Fruit fly (Drosophila melanogaster): Measurements from ENCODE around the gene CG13678.
A peak's percentile ranks its signal among the peaks of the same experiment; 100 is the strongest.

Gene CG13678

DNA sequence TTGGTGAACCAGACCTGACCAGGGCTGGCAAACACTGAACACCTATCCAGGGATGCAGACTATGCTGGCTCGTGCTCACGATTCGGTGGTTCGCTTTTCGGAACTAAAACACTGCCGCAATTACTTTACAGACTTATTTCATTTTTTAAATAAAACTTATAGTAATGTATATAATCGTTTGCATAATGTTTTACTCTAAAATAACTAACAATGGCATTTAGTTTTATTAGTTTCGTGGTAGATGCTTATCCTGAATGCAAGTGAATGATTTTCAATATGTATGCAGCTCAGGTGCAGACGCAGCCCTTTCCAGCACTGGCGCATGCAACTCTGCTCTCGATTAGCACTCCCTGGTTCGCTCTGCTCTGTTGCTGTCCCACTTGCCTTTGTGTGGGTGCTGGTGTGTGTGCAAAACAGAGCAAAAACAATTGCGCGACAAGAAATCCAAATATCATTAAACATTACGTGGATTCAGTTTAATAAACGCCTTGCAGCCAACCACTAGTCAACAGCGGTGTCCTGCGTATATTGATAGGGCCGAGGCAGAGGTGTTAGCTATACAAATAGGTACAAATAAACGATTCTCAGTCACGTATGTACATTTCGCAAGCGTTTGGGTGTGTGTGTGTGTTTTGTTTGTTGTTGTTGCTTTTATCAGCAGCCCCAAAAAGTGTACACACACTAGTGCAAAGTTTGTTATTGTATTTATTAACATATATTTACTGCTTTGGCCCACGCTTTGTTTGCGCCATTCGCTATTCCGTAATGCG is 35.1 kb upstream of the CG13678 start, which contains the start of the genes ERR and Atg18a (continued):
- TF ChIP-seq cg (GFP tag; optimal IDR thresholded peaks at IDR 0.05) (peak; percentile 98), lilli (GFP tag; optimal IDR thresholded peaks at IDR 0.05) (peak; percentile 92), Hr51 (GFP tag; optimal IDR thresholded peaks at IDR 0.05) (peak; percentile 72 to 79), ERR (GFP tag; optimal IDR thresholded peaks at IDR 0.05) (peak; percentile 83), her (GFP tag; optimal IDR thresholded peaks at IDR 0.05) (peak; percentile 57), tin (GFP tag; optimal IDR thresholded peaks at IDR 0.05) (peak; percentile 82), gt (GFP tag; IDR thresholded peaks at IDR 0.05) (peak; percentile 71), Max (GFP tag; optimal IDR thresholded peaks at IDR 0.05) (peak; percentile 81), CG15514 (GFP tag; optimal IDR thresholded peaks at IDR 0.05) (peak; percentile 99), Bdp1 (GFP tag; optimal IDR thresholded peaks at IDR 0.05) (peak; percentile 76), Myb (GFP tag; optimal IDR thresholded peaks at IDR 0.05) (peak; percentile 51), CG12219 (GFP tag; optimal IDR thresholded peaks at IDR 0.05) (no peak), HmgZ (tag; optimal IDR thresholded peaks at IDR 0.05) (peak; percentile 87), CG8359 (GFP tag; optimal IDR thresholded peaks at IDR 0.05; ENCODE audit: borderline replicate concordance) (no peak), tgo (GFP tag; IDR thresholded peaks at IDR 0.05) (peak; percentile 85), CG12236 (GFP tag; optimal IDR thresholded peaks at IDR 0.05) (peak; percentile 25), CG16815 (GFP tag; optimal IDR thresholded peaks at IDR 0.05) (peak; percentile 92), MBD-R2 (GFP tag; IDR thresholded peaks at IDR 0.05) (peak; percentile 76), CG12104 (GFP tag; optimal IDR thresholded peaks at IDR 0.05) (peak; percentile 58), CG8089 (GFP tag; optimal IDR thresholded peaks at IDR 0.05) (peak; percentile 76), CG11093 (GFP tag; IDR thresholded peaks at IDR 0.05) (peak; percentile 81), kah (GFP tag; optimal IDR thresholded peaks at IDR 0.05) (peak; percentile 3), CG8924 (tag; optimal IDR thresholded peaks at IDR 0.05) (peak; percentile 82), CG5180 (GFP tag; optimal IDR thresholded peaks at IDR 0.05) (peak; percentile 19), CG7357 (GFP tag; IDR thresholded peaks at IDR 0.05) (peak; percentile 74), CG18764 (GFP tag; optimal IDR thresholded peaks at IDR 0.05) (peak; percentile 64), cato (GFP tag; optimal IDR thresholded peaks at IDR 0.05; ENCODE audit: borderline replicate concordance) (peak; percentile 59), CG3838 (GFP tag; optimal IDR thresholded peaks at IDR 0.05) (peak; percentile 28), Hand (GFP tag; optimal IDR thresholded peaks at IDR 0.05) (peak; percentile 17), ac (GFP tag; optimal IDR thresholded peaks at IDR 0.05) (no peak), CG14965 (GFP tag; optimal IDR thresholded peaks at IDR 0.05; ENCODE audit: borderline replicate concordance) (no peak), HLH4C (GFP tag; IDR thresholded peaks at IDR 0.05; ENCODE audit: partially characterized antibody) (peak; percentile 45; the same call in 1 of the 3 replicates), lola (GFP tag; optimal IDR thresholded peaks at IDR 0.05) (peak in 1 of 3 experiments; percentile 79), CG16813 (GFP tag; IDR thresholded peaks at IDR 0.05; ENCODE audit: partially characterized antibody) (peak; percentile 71), CG7372 (GFP tag; IDR thresholded peaks at IDR 0.05) (peak; percentile 89), CG10462 (GFP tag; optimal IDR thresholded peaks at IDR 0.05) (peak; percentile 71), HmgD (GFP tag; optimal IDR thresholded peaks at IDR 0.05) (peak; percentile 79), CG4707 (GFP tag; optimal IDR thresholded peaks at IDR 0.05) (no peak), chm (GFP tag; IDR thresholded peaks at IDR 0.05) (peak; percentile 50), CG1529 (GFP tag; optimal IDR thresholded peaks at IDR 0.05) (peak; percentile 36), emc (GFP tag; optimal IDR thresholded peaks at IDR 0.05) (peak; percentile 57), dmrt99B (tag; optimal IDR thresholded peaks at IDR 0.05) (no peak), abd-A (tag; optimal IDR thresholded peaks at IDR 0.05) (no peak), vfl (GFP tag; optimal IDR thresholded peaks at IDR 0.05) (peak; percentile 72), CG18476 (GFP tag; optimal IDR thresholded peaks at IDR 0.05) (peak; percentile 74), CG13424 (tag; optimal IDR thresholded peaks at IDR 0.05) (peak; percentile 89), bcd (GFP tag; optimal IDR thresholded peaks at IDR 0.05) (peak; percentile 88), danr (GFP tag; IDR thresholded peaks at IDR 0.05) (peak; percentile 79; the same call in 1 of the 2 replicates)

All from whole organism, embryonic.